Fruit fly (Drosophila melanogaster) whole organism, embryonic: ENCODE results near the gene CG14854.

Experiments used
- Ada2b ChIP-seq: fragments of 200-800 bp; sonication (Bioruptor generic); IDR thresholded peaks from 2 replicates; pipeline ENCODE4 v1.3.6; 2022; ENCODE audit warnings: missing biosample characterization, missing genetic modification characterization
- Asciz ChIP-seq: fragments of 200-800 bp; sonication (Bioruptor generic); optimal IDR thresholded peaks from 2 replicates; lab custom pipeline; 2017; ENCODE audit warnings: missing biosample characterization, mild to moderate bottlenecking, missing genetic modification characterization, missing genetic modification reagents
- CG10462 ChIP-seq: fragments of 200-800 bp; sonication (Bioruptor generic); optimal IDR thresholded peaks from 2 replicates; lab custom pipeline; 2016; ENCODE audit warnings: missing biosample characterization, missing genetic modification characterization
- CG10654 ChIP-seq: fragments of 200-800 bp; sonication (Bioruptor generic); optimal IDR thresholded peaks from 2 replicates; lab custom pipeline; 2016; ENCODE audit warnings: missing biosample characterization, missing genetic modification characterization
- CG11398 ChIP-seq: fragments of 200-800 bp; sonication (Bioruptor generic); optimal IDR thresholded peaks from 2 replicates; lab custom pipeline; 2016; ENCODE audit warnings: missing biosample characterization, missing genetic modification characterization
- CG11723 ChIP-seq: fragments of 200-800 bp; sonication (Bioruptor generic); optimal IDR thresholded peaks from 2 replicates; lab custom pipeline; 2017; ENCODE audit warnings: missing biosample characterization, mild to moderate bottlenecking, missing genetic modification characterization
- CG1233 ChIP-seq: fragments of 200-800 bp; sonication (Bioruptor generic); optimal IDR thresholded peaks from 4 replicates; lab custom pipeline; 2018; ENCODE audit warnings: missing biosample characterization, mild to moderate bottlenecking, missing genetic modification characterization
- CG12391 ChIP-seq: fragments of 200-800 bp; sonication (Bioruptor generic); optimal IDR thresholded peaks from 3 replicates; lab custom pipeline; 2018; ENCODE audit warnings: missing biosample characterization, mild to moderate bottlenecking, missing genetic modification characterization, moderate library complexity
- CG12744 ChIP-seq: fragments of 200-800 bp; sonication (Bioruptor generic); optimal IDR thresholded peaks from 2 replicates; lab custom pipeline; 2016; ENCODE audit warnings: missing biosample characterization, missing genetic modification characterization
- CG13624 ChIP-seq: fragments of 200-800 bp; sonication (Bioruptor generic); optimal IDR thresholded peaks from 2 replicates; lab custom pipeline; 2016; ENCODE audit warnings: missing biosample characterization, missing genetic modification characterization
- CG13894 ChIP-seq: fragments of 200-800 bp; sonication (Bioruptor generic); optimal IDR thresholded peaks from 3 replicates; lab custom pipeline; 2018; ENCODE audit warnings: missing biosample characterization, mild to moderate bottlenecking, missing genetic modification characterization, moderate library complexity
- CG17385 ChIP-seq: fragments of 200-800 bp; sonication (Bioruptor generic); optimal IDR thresholded peaks from 3 replicates; lab custom pipeline; 2018; ENCODE audit warnings: missing biosample characterization, mild to moderate bottlenecking, missing genetic modification characterization
- CG17829 ChIP-seq: fragments of 200-800 bp; optimal IDR thresholded peaks from 2 replicates; lab custom pipeline; 2019; ENCODE audit warnings: missing biosample characterization, mild to moderate bottlenecking, missing genetic modification characterization, moderate library complexity
- CG2116 ChIP-seq: fragments of 200-800 bp; sonication (Bioruptor generic); optimal IDR thresholded peaks from 3 replicates; lab custom pipeline; 2018; ENCODE audit warnings: missing biosample characterization, mild to moderate bottlenecking, missing genetic modification characterization
- CG2712 ChIP-seq: fragments of 200-800 bp; optimal IDR thresholded peaks from 3 replicates; lab custom pipeline; 2019; ENCODE audit warnings: missing biosample characterization, mild to moderate bottlenecking, missing genetic modification characterization, moderate library complexity
- CG31441 ChIP-seq: fragments of 200-800 bp; sonication (Bioruptor generic); IDR thresholded peaks from 2 replicates; pipeline ENCODE4 v1.3.6; 2022; ENCODE audit warnings: missing biosample characterization, missing genetic modification characterization
- CG3163 ChIP-seq: fragments of 200-800 bp; sonication (Bioruptor generic); optimal IDR thresholded peaks from 3 replicates; lab custom pipeline; 2016; ENCODE audit warnings: missing biosample characterization, missing genetic modification characterization
- CG32767 ChIP-seq: fragments of 200-800 bp; sonication (Bioruptor generic); IDR thresholded peaks from 2 replicates; pipeline ENCODE4 v1.3.6; 2022; ENCODE audit warnings: missing biosample characterization, missing genetic modification characterization
- CG3407 ChIP-seq: fragments of 200-800 bp; sonication (Bioruptor generic); optimal IDR thresholded peaks from 2 replicates; lab custom pipeline; 2018; ENCODE audit warnings: missing biosample characterization, mild to moderate bottlenecking, missing genetic modification characterization
- CG3847 ChIP-seq: fragments of 200-800 bp; sonication (Bioruptor generic); IDR thresholded peaks from 2 replicates; pipeline ENCODE4 v1.3.6; 2022; ENCODE audit warnings: missing biosample characterization, missing genetic modification characterization
- CG4854 ChIP-seq: fragments of 200-800 bp; sonication (Bioruptor generic); optimal IDR thresholded peaks from 2 replicates; lab custom pipeline; 2016; ENCODE audit warnings: missing biosample characterization, missing genetic modification characterization, inconsistent platforms
- Dip3 ChIP-seq: fragments of 200-800 bp; sonication (Bioruptor generic); optimal IDR thresholded peaks from 3 replicates; lab custom pipeline; 2016; ENCODE audit warnings: missing biosample characterization, missing genetic modification characterization
- Dll ChIP-seq: fragments of 200-800 bp; sonication (Bioruptor generic); IDR thresholded peaks from 4 replicates; pipeline ENCODE4 v1.3.6; 2022; ENCODE audit warnings: missing biosample characterization, missing genetic modification characterization; ENCODE audit not compliant: partially characterized antibody
- Fer3 ChIP-seq: fragments of 200-800 bp; sonication (Bioruptor generic); optimal IDR thresholded peaks from 2 replicates; lab custom pipeline; 2018; ENCODE audit warnings: missing biosample characterization, mild to moderate bottlenecking, missing genetic modification characterization, moderate library complexity
- Gsc ChIP-seq: fragments of 200-800 bp; sonication (Bioruptor generic); IDR thresholded peaks from 2 replicates; pipeline ENCODE4 v1.3.6; 2022; ENCODE audit warnings: missing biosample characterization, missing genetic modification characterization
- Hmr ChIP-seq: fragments of 200-800 bp; sonication (Bioruptor generic); optimal IDR thresholded peaks from 3 replicates; lab custom pipeline; 2017; ENCODE audit warnings: mild to moderate bottlenecking, missing biosample characterization, missing genetic modification reagents, missing genetic modification characterization
- Hr39 ChIP-seq: fragments of >200 bp; optimal IDR thresholded peaks from 2 replicates; lab custom pipeline; 2017
- MBD-R2 ChIP-seq: fragments of 200-800 bp; sonication (Bioruptor generic); IDR thresholded peaks from 2 replicates; pipeline ENCODE4 v1.3.6; 2022; ENCODE audit warnings: missing biosample characterization, missing genetic modification characterization
- Nf-YC ChIP-seq: fragments of 200-800 bp; optimal IDR thresholded peaks from 3 replicates; lab custom pipeline; 2019; ENCODE audit warnings: missing biosample characterization, mild to moderate bottlenecking, missing genetic modification characterization, moderate library complexity
- Trl ChIP-seq, 3 experiments: fragments of >200 bp in 2 of 3; fragments of 200-800 bp in 1 of 3; sonication (Bioruptor generic) in 1 of 3; optimal IDR thresholded peaks; 2 replicates in 1 of 3; 3 replicates in 2 of 3; lab custom pipeline; 2016 to 2017; ENCODE audit warnings: missing biosample characterization in 1 of 3, missing genetic modification characterization in 1 of 3
- Usf ChIP-seq: fragments of 200-800 bp; sonication (Bioruptor generic); optimal IDR thresholded peaks from 2 replicates; lab custom pipeline; 2017; ENCODE audit warnings: missing genotype, missing biosample characterization, missing genetic modification characterization
- al ChIP-seq: fragments of 200-800 bp; sonication (Bioruptor generic); IDR thresholded peaks from 2 replicates; pipeline ENCODE4 v1.3.6; 2022; ENCODE audit warnings: missing biosample characterization, missing genetic modification characterization
- az2 ChIP-seq: fragments of 200-800 bp; sonication (Bioruptor generic); optimal IDR thresholded peaks from 3 replicates; lab custom pipeline; 2016; ENCODE audit warnings: missing biosample characterization, missing genetic modification characterization
- crp ChIP-seq, 2 experiments: fragments of 200-800 bp; sonication (Bioruptor generic); optimal IDR thresholded peaks; 2 replicates in 1 of 2; 3 replicates in 1 of 2; lab custom pipeline; 2017; ENCODE audit warnings: missing biosample characterization in 2 of 2, missing genetic modification characterization in 2 of 2, mild to moderate bottlenecking in 1 of 2, moderate library complexity in 1 of 2
- dati ChIP-seq: fragments of 200-800 bp; sonication (Bioruptor generic); IDR thresholded peaks from 2 replicates; pipeline ENCODE4 v1.3.6; 2022; ENCODE audit warnings: missing biosample characterization, missing genetic modification characterization
- dimm ChIP-seq: fragments of 200-800 bp; sonication (Bioruptor generic); IDR thresholded peaks from 2 replicates; pipeline ENCODE4 v1.3.6; 2022; ENCODE audit warnings: missing biosample characterization, missing genetic modification characterization
- fru ChIP-seq: fragments of >200 bp; optimal IDR thresholded peaks from 2 replicates; lab custom pipeline; 2017
- gem ChIP-seq: fragments of 200-800 bp; sonication (Bioruptor generic); optimal IDR thresholded peaks from 2 replicates; lab custom pipeline; 2019; ENCODE audit warnings: missing biosample characterization, mild to moderate bottlenecking, missing genetic modification characterization, moderate library complexity
- grau ChIP-seq: fragments of 200-800 bp; optimal IDR thresholded peaks from 3 replicates; lab custom pipeline; 2019; ENCODE audit warnings: missing biosample characterization, mild to moderate bottlenecking, missing genetic modification characterization, moderate library complexity
- lmd ChIP-seq: fragments of 200-800 bp; sonication (Bioruptor generic); IDR thresholded peaks from 2 replicates; pipeline ENCODE4 v1.3.6; 2022; ENCODE audit warnings: missing biosample characterization, missing genetic modification characterization
- lov ChIP-seq, 2 experiments: fragments of 200-800 bp in 1 of 2; fragments of >200 bp in 1 of 2; sonication (Bioruptor generic) in 1 of 2; IDR thresholded peaks in 1 of 2; optimal IDR thresholded peaks in 1 of 2; 2 replicates in 1 of 2; 3 replicates in 1 of 2; pipeline versions ENCODE4 v1.3.6 to Lab custom; 2017 to 2022; ENCODE audit warnings: missing biosample characterization in 1 of 2, missing genetic modification characterization in 1 of 2
- nerfin-2 ChIP-seq: fragments of 200-800 bp; sonication (Bioruptor generic); IDR thresholded peaks from 2 replicates; pipeline ENCODE4 v1.3.6; 2022; ENCODE audit warnings: missing biosample characterization, missing genetic modification characterization; ENCODE audit not compliant: partially characterized antibody
- pfk ChIP-seq: fragments of 200-800 bp; sonication (Bioruptor generic); optimal IDR thresholded peaks from 2 replicates; lab custom pipeline; 2018; ENCODE audit warnings: missing biosample characterization, mild to moderate bottlenecking, missing genetic modification characterization, moderate library complexity
- pum ChIP-seq: fragments of 200-800 bp; sonication (Bioruptor generic); optimal IDR thresholded peaks from 2 replicates; lab custom pipeline; 2016; ENCODE audit warnings: missing biosample characterization, missing genetic modification characterization
- ranshi ChIP-seq: fragments of 200-800 bp; sonication (Bioruptor generic); IDR thresholded peaks from 2 replicates; pipeline ENCODE4 v1.3.6; 2022; ENCODE audit warnings: missing biosample characterization, missing genetic modification characterization
- schlank ChIP-seq: fragments of 200-800 bp; sonication (Bioruptor generic); optimal IDR thresholded peaks from 2 replicates; lab custom pipeline; 2018; ENCODE audit warnings: missing biosample characterization, mild to moderate bottlenecking, missing genetic modification characterization
- sug ChIP-seq: fragments of 200-800 bp; optimal IDR thresholded peaks from 2 replicates; lab custom pipeline; 2019; ENCODE audit warnings: missing biosample characterization, mild to moderate bottlenecking, missing genetic modification characterization, moderate library complexity
- toy ChIP-seq: fragments of 200-800 bp; sonication (Bioruptor generic); IDR thresholded peaks from 2 replicates; pipeline ENCODE4 v1.3.6; 2022; ENCODE audit warnings: missing biosample characterization, missing genetic modification characterization
- vfl ChIP-seq: fragments of 200-800 bp; sonication (Bioruptor generic); optimal IDR thresholded peaks from 2 replicates; lab custom pipeline; 2016; ENCODE audit warnings: missing biosample characterization, missing genetic modification characterization
- zen2 ChIP-seq: fragments of 200-800 bp; sonication (Bioruptor generic); IDR thresholded peaks from 3 replicates; pipeline ENCODE4 v1.3.6; 2022; ENCODE audit warnings: missing biosample characterization, missing genetic modification characterization; ENCODE audit not compliant: partially characterized antibody

CG14854 gene

dm6 chr3R:14569411-14570107, 9.7 kb upstream of the CG14854 start, which contains the start of gene Cys:
TSS of gene Cys (minus strand) at chr3R:14569644.
- TF ChIP-seq CG11723 (GFP tag; lab: Kevin White, UChicago) (no peak), Hmr (GFP tag; lab: Kevin White, UChicago) (peak; percentile 30), Hr39 (lab: Kevin White, UChicago) (no peak), CG12391 (no peak), MBD-R2 (peak; percentile 24; the same call in 1 of the 2 replicates), Ada2b (GFP tag; lab: Robert Waterston, UW) (no peak), schlank (peak; percentile 9), Nf-YC (tag; lab: Kevin White, UChicago) (no peak), CG13624 (no peak), crp (GFP tag; optimal IDR thresholded peaks at IDR 0.05; lab: Kevin White, UChicago) (no peak), grau (tag; lab: Kevin White, UChicago) (peak; percentile 27), sug (tag; lab: Kevin White, UChicago) (peak; percentile 34), Gsc (no peak), gem (tag; lab: Kevin White, UChicago) (peak; percentile 52), dimm (no peak), CG1233 (GFP tag; lab: Kevin White, UChicago) (no peak), vfl (GFP tag; lab: Kevin White, UChicago) (no peak), CG32767 (GFP tag; lab: Robert Waterston, UW) (0 out of 2 replicates have a peak, but pooled peaks have one; percentile 15), nerfin-2 (GFP tag; lab: Robert Waterston, UW) (no peak), ranshi (GFP tag; lab: Robert Waterston, UW) (no peak), Fer3 (tag; lab: Kevin White, UChicago) (no peak), CG17829 (tag; lab: Kevin White, UChicago) (peak; percentile 1), al (GFP tag; lab: Robert Waterston, UW) (no peak), CG4854 (GFP tag; lab: Kevin White, UChicago) (no peak), Usf (GFP tag; lab: Kevin White, UChicago) (no peak), CG17385 (GFP tag; lab: Kevin White, UChicago) (peak; percentile 23), lmd (GFP tag; lab: Robert Waterston, UW) (no peak), pfk (peak; percentile 42), CG13894 (peak; percentile 73), pum (GFP tag; lab: Kevin White, UChicago) (no peak), Dip3 (GFP tag; lab: Kevin White, UChicago) (no peak), CG12744 (GFP tag; lab: Kevin White, UChicago) (no peak), lov (optimal IDR thresholded peaks at IDR 0.05; lab: Kevin White, UChicago) (no peak), lov (GFP tag; IDR thresholded peaks at IDR 0.05; lab: Robert Waterston, UW) (no peak), az2 (GFP tag; lab: Kevin White, UChicago) (no peak), Trl (optimal IDR thresholded peaks at IDR 0.05; lab: Kevin White, UChicago) (peak; percentile 18 to 43), Trl (GFP tag; optimal IDR thresholded peaks at IDR 0.05; lab: Kevin White, UChicago) (peak; percentile 51), CG3847 (peak; percentile 16; the same call in 1 of the 2 replicates), CG3163 (GFP tag; lab: Kevin White, UChicago) (no peak), CG10462 (GFP tag; lab: Kevin White, UChicago) (no peak), CG31441 (GFP tag; lab: Robert Waterston, UW) (no peak), CG11398 (GFP tag; lab: Kevin White, UChicago) (no peak), CG10654 (GFP tag; lab: Kevin White, UChicago) (no peak), Dll (GFP tag; lab: Robert Waterston, UW) (no peak), dati (no peak), CG2116 (GFP tag; lab: Kevin White, UChicago) (no peak), fru (no peak), CG3407 (GFP tag; lab: Kevin White, UChicago) (no peak), Asciz (GFP tag; lab: Kevin White, UChicago) (peak; percentile 19), toy (GFP tag; lab: Robert Waterston, UW) (no peak), zen2 (no peak), CG2712 (tag; lab: Kevin White, UChicago) (no peak)
